Fruit fly (Drosophila melanogaster): ENCODE data around the gene Grp170.

The Grp170 gene

dm6 chrX:2222181-2222790, 52.6 kb downstream of the Grp170 start, which contains the start of gene Vinc (continued):
- TF ChIP-seq lmd (GFP tag; IDR thresholded peaks at IDR 0.05) (peak; percentile 85), CG10462 (GFP tag; optimal IDR thresholded peaks at IDR 0.05) (peak; percentile 56), CG14050 (GFP tag; IDR thresholded peaks at IDR 0.05) (peak; percentile 62; the same call in 2 of the 3 replicates), kay (GFP tag; optimal IDR thresholded peaks at IDR 0.05) (peak; percentile 83), Nf-YA (GFP tag; IDR thresholded peaks at IDR 0.05) (peak; percentile 50; the same call in 1 of the 2 replicates), sna (GFP tag; IDR thresholded peaks at IDR 0.05; ENCODE audit: partially characterized antibody) (no peak), BEAF-32 (GFP tag; optimal IDR thresholded peaks at IDR 0.05) (peak; percentile 58), Gsc (GFP tag; IDR thresholded peaks at IDR 0.05) (0 out of 2 replicates have a peak, but pooled peaks have one; percentile 38), HHEX (GFP tag; optimal IDR thresholded peaks at IDR 0.05) (peak; percentile 90), CG13624 (GFP tag; optimal IDR thresholded peaks at IDR 0.05) (peak; percentile 91), ERR (GFP tag; optimal IDR thresholded peaks at IDR 0.05) (peak; percentile 78), ham (GFP tag; IDR thresholded peaks at IDR 0.05) (no peak), CG10267 (tag; optimal IDR thresholded peaks at IDR 0.05) (peak; percentile 82), fd64A (GFP tag; optimal IDR thresholded peaks at IDR 0.05) (peak; percentile 69), CG4424 (GFP tag; optimal IDR thresholded peaks at IDR 0.05) (peak; percentile 89), Abd-B (GFP tag; optimal IDR thresholded peaks at IDR 0.05) (peak; percentile 44), CG12744 (GFP tag; optimal IDR thresholded peaks at IDR 0.05) (no peak), dan (GFP tag; IDR thresholded peaks at IDR 0.05) (no peak), CG13894 (tag; optimal IDR thresholded peaks at IDR 0.05) (peak; percentile 93), CG9817 (tag; optimal IDR thresholded peaks at IDR 0.05) (peak; percentile 78), CG32532 (GFP tag; IDR thresholded peaks at IDR 0.05) (peak; percentile 91), ranshi (GFP tag; IDR thresholded peaks at IDR 0.05) (peak; percentile 84), maf-S (GFP tag; optimal IDR thresholded peaks at IDR 0.05) (peak; percentile 55), CG2120 (GFP tag; optimal IDR thresholded peaks at IDR 0.05) (peak; percentile 85), sc (optimal IDR thresholded peaks at IDR 0.05) (no peak), sc (GFP tag; optimal IDR thresholded peaks at IDR 0.05) (peak; percentile 59), CG5245 (GFP tag; optimal IDR thresholded peaks at IDR 0.05) (peak; percentile 67), phol (tag; optimal IDR thresholded peaks at IDR 0.05) (peak; percentile 87), nerfin-1 (tag; optimal IDR thresholded peaks at IDR 0.05) (peak; percentile 86), CG15269 (tag; optimal IDR thresholded peaks at IDR 0.05) (peak; percentile 86), HLH4C (GFP tag; IDR thresholded peaks at IDR 0.05; ENCODE audit: partially characterized antibody) (peak; percentile 60), CG10979 (tag; optimal IDR thresholded peaks at IDR 0.05) (peak; percentile 89), Xrp1 (GFP tag; IDR thresholded peaks at IDR 0.05) (peak; percentile 91), Hey (tag; optimal IDR thresholded peaks at IDR 0.05) (peak; percentile 52), p53 (GFP tag; optimal IDR thresholded peaks at IDR 0.05) (peak; percentile 72), Rfx (GFP tag; IDR thresholded peaks at IDR 0.05) (peak; percentile 94), fd96Cb (tag; optimal IDR thresholded peaks at IDR 0.05) (peak; percentile 85), bab2 (GFP tag; optimal IDR thresholded peaks at IDR 0.05) (peak; percentile 47), pros (GFP tag; optimal IDR thresholded peaks at IDR 0.05) (peak; percentile 81), insv (GFP tag; optimal IDR thresholded peaks at IDR 0.05) (no peak), D (optimal IDR thresholded peaks at IDR 0.05) (no peak), D (GFP tag; optimal IDR thresholded peaks at IDR 0.05) (peak; percentile 82), Hmx (GFP tag; optimal IDR thresholded peaks at IDR 0.05) (peak; percentile 76), CG4360 (GFP tag; IDR thresholded peaks at IDR 0.05) (no peak), Neu2 (GFP tag; optimal IDR thresholded peaks at IDR 0.05; ENCODE audit: borderline replicate concordance) (peak; percentile 58), CG32772 (GFP tag; IDR thresholded peaks at IDR 0.05) (peak; percentile 78), CG16815 (GFP tag; optimal IDR thresholded peaks at IDR 0.05) (peak; percentile 65), CG5180 (GFP tag; optimal IDR thresholded peaks at IDR 0.05) (peak; percentile 80), Doc3 (GFP tag; IDR thresholded peaks at IDR 0.05; ENCODE audit: partially characterized antibody) (no peak), sens-2 (GFP tag; IDR thresholded peaks at IDR 0.05) (peak; percentile 64)

Data from whole organism, embryonic.